Fruit fly (Drosophila melanogaster): ENCODE measurements around the gene CG34049.
A peak's percentile ranks its signal among the peaks of the same experiment; 100 is the strongest.

CG34049 gene

dm6 chr2L:2251175-2251574 is 13.9 kb downstream of the CG34049 start, which contains the start of gene Ser12:
Ser12 (minus strand) TSS chr2L:2251275.
- no peak for TF ChIP-seq ovo (GFP tag; optimal IDR thresholded peaks at IDR 0.05)
- TF ChIP-seq Crg-1 (GFP tag; optimal IDR thresholded peaks at IDR 0.05): no peak
- TF ChIP-seq cnc (optimal IDR thresholded peaks at IDR 0.05): no peak
- no peak for TF ChIP-seq CG7045 (GFP tag; optimal IDR thresholded peaks at IDR 0.05)
- TF ChIP-seq Mnt (GFP tag; optimal IDR thresholded peaks at IDR 0.05): no peak
- no peak for TF ChIP-seq toe (GFP tag; optimal IDR thresholded peaks at IDR 0.05)
- no peak for TF ChIP-seq CG7101 (tag; optimal IDR thresholded peaks at IDR 0.05)
- no peak for TF ChIP-seq tj (GFP tag; optimal IDR thresholded peaks at IDR 0.05)

dm6 chr2L:2249578-2249977 is 15.5 kb downstream of the CG34049 start:
- no peak for TF ChIP-seq CG5204 (GFP tag; optimal IDR thresholded peaks at IDR 0.05)
- no peak for TF ChIP-seq ovo (GFP tag; optimal IDR thresholded peaks at IDR 0.05)
- no peak for TF ChIP-seq Mnt (GFP tag; optimal IDR thresholded peaks at IDR 0.05)
- no peak for TF ChIP-seq Clk (GFP tag; optimal IDR thresholded peaks at IDR 0.05)
- no peak for TF ChIP-seq CG12768 (GFP tag; optimal IDR thresholded peaks at IDR 0.05)
- TF ChIP-seq CG11617 (GFP tag; optimal IDR thresholded peaks at IDR 0.05): no peak
- TF ChIP-seq toe (GFP tag; optimal IDR thresholded peaks at IDR 0.05): no peak
- TF ChIP-seq cnc (optimal IDR thresholded peaks at IDR 0.05): no peak
- TF ChIP-seq kay (GFP tag; ENCODE audit: borderline replicate concordance): no peak
- no peak for TF ChIP-seq CG33017 (tag; optimal IDR thresholded peaks at IDR 0.05)
- no peak for TF ChIP-seq Hr96 (GFP tag; optimal IDR thresholded peaks at IDR 0.05)
- TF ChIP-seq CG7101 (tag; optimal IDR thresholded peaks at IDR 0.05): no peak
- no peak for TF ChIP-seq Crg-1 (GFP tag; optimal IDR thresholded peaks at IDR 0.05)
- TF ChIP-seq CG1620 (GFP tag; optimal IDR thresholded peaks at IDR 0.05): no peak
- TF ChIP-seq CG14711 (tag; optimal IDR thresholded peaks at IDR 0.05): no peak
- TF ChIP-seq CG7045 (GFP tag; optimal IDR thresholded peaks at IDR 0.05): no peak

dm6 chr2L:2242783-2243182 is 22.3 kb downstream of the CG34049 start:
- no peak for TF ChIP-seq Hr96 (GFP tag; optimal IDR thresholded peaks at IDR 0.05)
- TF ChIP-seq CG12768 (GFP tag; optimal IDR thresholded peaks at IDR 0.05): no peak
- no peak for TF ChIP-seq toe (GFP tag; optimal IDR thresholded peaks at IDR 0.05)

- TF ChIP-seq cic (GFP tag; optimal IDR thresholded peaks at IDR 0.05) (no peak), CG14711 (tag; optimal IDR thresholded peaks at IDR 0.05) (no peak), Clk (GFP tag; optimal IDR thresholded peaks at IDR 0.05) (no peak), Hr96 (GFP tag; optimal IDR thresholded peaks at IDR 0.05) (no peak), ovo (GFP tag; optimal IDR thresholded peaks at IDR 0.05) (peak; percentile 27)
These were observed 23.0 kb downstream of the CG34049 start, which contains the start of gene CG4267 for dm6 chr2L:2242139-2242538. CG4267 (plus strand) TSS chr2L:2242378.

dm6 chr2L:2240493-2240892 is 24.6 kb downstream of the CG34049 start, which contains the start of gene Tengl1:
Tengl1 (minus strand) TSS chr2L:2240593.
- no peak for TF ChIP-seq CG7101 (tag; optimal IDR thresholded peaks at IDR 0.05)
- no peak for TF ChIP-seq Mnt (GFP tag; optimal IDR thresholded peaks at IDR 0.05)
- TF ChIP-seq kay (GFP tag; ENCODE audit: borderline replicate concordance): no peak
- no peak for TF ChIP-seq toe (GFP tag; optimal IDR thresholded peaks at IDR 0.05)
- no peak for TF ChIP-seq CG14711 (tag; optimal IDR thresholded peaks at IDR 0.05)
- TF ChIP-seq CG1620 (GFP tag; optimal IDR thresholded peaks at IDR 0.05): no peak
- no peak for TF ChIP-seq Crg-1 (GFP tag; optimal IDR thresholded peaks at IDR 0.05)
- no peak for TF ChIP-seq CG5204 (GFP tag; optimal IDR thresholded peaks at IDR 0.05)
- TF ChIP-seq ovo (GFP tag; optimal IDR thresholded peaks at IDR 0.05): no peak

- no peak for TF ChIP-seq cic (GFP tag; optimal IDR thresholded peaks at IDR 0.05)
- TF ChIP-seq tj (GFP tag; optimal IDR thresholded peaks at IDR 0.05): no peak
- no peak for TF ChIP-seq cnc (optimal IDR thresholded peaks at IDR 0.05)
- no peak for TF ChIP-seq bab1 (GFP tag; optimal IDR thresholded peaks at IDR 0.05)
- no peak for TF ChIP-seq CG7045 (GFP tag; optimal IDR thresholded peaks at IDR 0.05)
- no peak for TF ChIP-seq CG7101 (tag; optimal IDR thresholded peaks at IDR 0.05)
- no peak for TF ChIP-seq ovo (GFP tag; optimal IDR thresholded peaks at IDR 0.05)
- no peak for TF ChIP-seq CG33017 (tag; optimal IDR thresholded peaks at IDR 0.05)
- no peak for TF ChIP-seq Mnt (GFP tag; optimal IDR thresholded peaks at IDR 0.05)
- TF ChIP-seq CG11617 (GFP tag; optimal IDR thresholded peaks at IDR 0.05): no peak
- TF ChIP-seq CG14711 (tag; optimal IDR thresholded peaks at IDR 0.05): no peak
- TF ChIP-seq pad (GFP tag; optimal IDR thresholded peaks at IDR 0.05): no peak
These were observed 25.8 kb downstream of the CG34049 start, which contains the start of gene Tengl2 for dm6 chr2L:2239284-2239683. Tengl2 (minus strand) TSS chr2L:2239384.

- TF ChIP-seq CG7045 (GFP tag; optimal IDR thresholded peaks at IDR 0.05): no peak
These were observed 27.0 kb downstream of the CG34049 start, which contains the start of gene Tengl3 for dm6 chr2L:2238151-2238550. Tengl3 (minus strand) TSS chr2L:2238251.

dm6 chr2L:2236722-2237121 is 28.4 kb downstream of the CG34049 start, which contains the start of gene Sec24CD:
Sec24CD (minus strand) TSS chr2L:2236844.
- TF ChIP-seq pad (GFP tag; optimal IDR thresholded peaks at IDR 0.05) (no peak), cic (GFP tag; optimal IDR thresholded peaks at IDR 0.05) (peak; percentile 69), Crg-1 (GFP tag; optimal IDR thresholded peaks at IDR 0.05) (no peak), tj (GFP tag; optimal IDR thresholded peaks at IDR 0.05) (peak; percentile 22), CG11617 (GFP tag; optimal IDR thresholded peaks at IDR 0.05) (no peak), CG7045 (GFP tag; optimal IDR thresholded peaks at IDR 0.05) (no peak), kay (GFP tag; ENCODE audit: borderline replicate concordance) (peak; percentile 97), Clk (GFP tag; optimal IDR thresholded peaks at IDR 0.05) (no peak), toe (GFP tag; optimal IDR thresholded peaks at IDR 0.05) (no peak), CG12768 (GFP tag; optimal IDR thresholded peaks at IDR 0.05) (peak; percentile 39), Hr96 (GFP tag; optimal IDR thresholded peaks at IDR 0.05) (no peak), CG14711 (tag; optimal IDR thresholded peaks at IDR 0.05) (no peak), ovo (GFP tag; optimal IDR thresholded peaks at IDR 0.05) (no peak), Mnt (GFP tag; optimal IDR thresholded peaks at IDR 0.05) (peak; percentile 33), CG5204 (GFP tag; optimal IDR thresholded peaks at IDR 0.05) (no peak), CG7101 (tag; optimal IDR thresholded peaks at IDR 0.05) (peak; percentile 30), CG1620 (GFP tag; optimal IDR thresholded peaks at IDR 0.05) (no peak), bab1 (GFP tag; optimal IDR thresholded peaks at IDR 0.05) (peak; percentile 69), cnc (optimal IDR thresholded peaks at IDR 0.05) (no peak), CG33017 (tag; optimal IDR thresholded peaks at IDR 0.05) (no peak)
